Fruit fly (Drosophila melanogaster) whole organism, embryonic: ENCODE measurements around the gene Prosbeta2.

ENCODE experiments used
- Asciz ChIP-seq: fragments of 200-800 bp; sonication (Bioruptor generic); optimal IDR thresholded peaks from 2 replicates; lab custom pipeline; 2017; ENCODE audit warnings: missing biosample characterization, mild to moderate bottlenecking, missing genetic modification characterization, missing genetic modification reagents
- CG10147 ChIP-seq: fragments of 200-800 bp; sonication (Bioruptor generic); optimal IDR thresholded peaks from 2 replicates; lab custom pipeline; 2019; ENCODE audit warnings: missing biosample characterization, mild to moderate bottlenecking, missing genetic modification characterization, moderate library complexity
- CG10209 ChIP-seq: fragments of 200-800 bp; sonication (Bioruptor generic); optimal IDR thresholded peaks from 3 replicates; lab custom pipeline; 2017; ENCODE audit warnings: missing biosample characterization, mild to moderate bottlenecking, missing genetic modification characterization, missing genetic modification reagents
- CG10462 ChIP-seq: fragments of 200-800 bp; sonication (Bioruptor generic); optimal IDR thresholded peaks from 2 replicates; lab custom pipeline; 2016; ENCODE audit warnings: missing biosample characterization, missing genetic modification characterization
- CG10979 ChIP-seq: fragments of 200-800 bp; sonication (Bioruptor generic); optimal IDR thresholded peaks from 2 replicates; lab custom pipeline; 2018; ENCODE audit warnings: missing biosample characterization, mild to moderate bottlenecking, missing genetic modification characterization, moderate library complexity
- CG11695 ChIP-seq: fragments of 200-800 bp; sonication (Bioruptor generic); IDR thresholded peaks from 3 replicates; pipeline ENCODE4 v1.3.6; 2022; ENCODE audit warnings: missing biosample characterization, missing genetic modification characterization
- CG12391 ChIP-seq: fragments of 200-800 bp; sonication (Bioruptor generic); optimal IDR thresholded peaks from 3 replicates; lab custom pipeline; 2018; ENCODE audit warnings: missing biosample characterization, mild to moderate bottlenecking, missing genetic modification characterization, moderate library complexity
- CG14710 ChIP-seq: fragments of 200-800 bp; sonication (Bioruptor generic); optimal IDR thresholded peaks from 3 replicates; lab custom pipeline; 2019; ENCODE audit warnings: missing biosample characterization, mild to moderate bottlenecking, missing genetic modification characterization, moderate library complexity
- CG1603 ChIP-seq: fragments of 200-800 bp; sonication (Bioruptor generic); optimal IDR thresholded peaks from 2 replicates; lab custom pipeline; 2019; ENCODE audit warnings: missing biosample characterization, mild to moderate bottlenecking, missing genetic modification characterization, moderate library complexity
- CG16863 ChIP-seq: fragments of 200-800 bp; sonication (Bioruptor generic); optimal IDR thresholded peaks from 3 replicates; lab custom pipeline; 2016; ENCODE audit warnings: missing biosample characterization, missing genetic modification characterization
- CG17186 ChIP-seq: fragments of 200-800 bp; sonication (Bioruptor generic); optimal IDR thresholded peaks from 3 replicates; lab custom pipeline; 2017; ENCODE audit warnings: missing biosample characterization, missing genetic modification reagents, missing genetic modification characterization
- CG17328 ChIP-seq: fragments of 200-800 bp; sonication (Bioruptor generic); IDR thresholded peaks from 2 replicates; pipeline ENCODE4 v1.3.6; 2022; ENCODE audit warnings: missing biosample characterization, missing genetic modification characterization
- CG2712 ChIP-seq: fragments of 200-800 bp; optimal IDR thresholded peaks from 3 replicates; lab custom pipeline; 2019; ENCODE audit warnings: missing biosample characterization, mild to moderate bottlenecking, missing genetic modification characterization, moderate library complexity
- CG30020 ChIP-seq: fragments of 200-800 bp; optimal IDR thresholded peaks from 2 replicates; lab custom pipeline; 2019; ENCODE audit warnings: missing biosample characterization, mild to moderate bottlenecking, missing genetic modification characterization, moderate library complexity
- CG33557 ChIP-seq: fragments of 200-800 bp; sonication (Bioruptor generic); optimal IDR thresholded peaks from 2 replicates; lab custom pipeline; 2019; ENCODE audit warnings: missing biosample characterization, mild to moderate bottlenecking, missing genetic modification characterization, moderate library complexity
- CG34422 ChIP-seq: fragments of 200-800 bp; sonication (Bioruptor generic); IDR thresholded peaks from 3 replicates; pipeline ENCODE4 v1.3.6; 2022; ENCODE audit warnings: missing biosample characterization, missing genetic modification characterization
- CG6689 ChIP-seq: fragments of 200-800 bp; sonication (Bioruptor generic); IDR thresholded peaks from 2 replicates; pipeline ENCODE4 v1.3.6; 2022; ENCODE audit warnings: missing biosample characterization, missing genetic modification characterization
- CG6765 ChIP-seq: fragments of 200-800 bp; sonication (Bioruptor generic); optimal IDR thresholded peaks from 3 replicates; lab custom pipeline; 2017; ENCODE audit warnings: missing biosample characterization, mild to moderate bottlenecking, missing genetic modification characterization
- CG7556 ChIP-seq: fragments of 200-800 bp; sonication (Bioruptor generic); optimal IDR thresholded peaks from 2 replicates; lab custom pipeline; 2017; ENCODE audit warnings: missing biosample characterization, mild to moderate bottlenecking, missing genetic modification characterization
- CG7839 ChIP-seq: fragments of 200-800 bp; sonication (Bioruptor generic); optimal IDR thresholded peaks from 3 replicates; lab custom pipeline; 2018; ENCODE audit warnings: missing biosample characterization, mild to moderate bottlenecking, missing genetic modification characterization, moderate library complexity
- CG8388 ChIP-seq: fragments of 200-800 bp; sonication (Bioruptor generic); optimal IDR thresholded peaks from 2 replicates; lab custom pipeline; 2019; ENCODE audit warnings: missing biosample characterization, mild to moderate bottlenecking, missing genetic modification characterization, moderate library complexity
- CG9727 ChIP-seq: fragments of 200-800 bp; sonication (Bioruptor generic); optimal IDR thresholded peaks from 3 replicates; lab custom pipeline; 2017; ENCODE audit warnings: missing biosample characterization, mild to moderate bottlenecking, missing genetic modification characterization
- CoRest ChIP-seq: fragments of 200-800 bp; sonication (Bioruptor generic); optimal IDR thresholded peaks from 3 replicates; lab custom pipeline; 2018; ENCODE audit warnings: missing biosample characterization, mild to moderate bottlenecking, missing genetic modification characterization, moderate library complexity
- Dek ChIP-seq: fragments of 200-800 bp; sonication (Bioruptor generic); optimal IDR thresholded peaks from 3 replicates; lab custom pipeline; 2019; ENCODE audit warnings: missing biosample characterization, mild to moderate bottlenecking, missing genetic modification characterization, moderate library complexity
- ERR ChIP-seq: fragments of 200-800 bp; sonication (Bioruptor generic); optimal IDR thresholded peaks from 2 replicates; lab custom pipeline; 2016; ENCODE audit warnings: missing biosample characterization, missing genetic modification characterization
- Fer1 ChIP-seq: fragments of 200-800 bp; sonication (Bioruptor generic); optimal IDR thresholded peaks from 2 replicates; lab custom pipeline; 2017; ENCODE audit warnings: missing biosample characterization, mild to moderate bottlenecking, missing genetic modification characterization
- Hr78 ChIP-seq, 2 experiments: fragments of 200-800 bp in 1 of 2; fragments of >200 bp in 1 of 2; sonication (Bioruptor generic) in 1 of 2; optimal IDR thresholded peaks; 2 replicates each; lab custom pipeline; 2017 to 2019; ENCODE audit warnings: missing biosample characterization in 2 of 2, missing genetic modification characterization in 2 of 2, mild to moderate bottlenecking in 1 of 2, moderate library complexity in 1 of 2
- MTF-1 ChIP-seq: fragments of 200-800 bp; sonication (Bioruptor generic); optimal IDR thresholded peaks from 2 replicates; lab custom pipeline; 2018; ENCODE audit warnings: missing biosample characterization, mild to moderate bottlenecking, missing genetic modification characterization, borderline replicate concordance
- Rfx ChIP-seq: fragments of 200-800 bp; sonication (Bioruptor generic); IDR thresholded peaks from 2 replicates; pipeline ENCODE4 v1.3.6; 2022; ENCODE audit warnings: missing biosample characterization, missing genetic modification characterization
- Spps ChIP-seq: fragments of 200-800 bp; sonication (Bioruptor generic); optimal IDR thresholded peaks from 2 replicates; lab custom pipeline; 2018; ENCODE audit warnings: missing biosample characterization, mild to moderate bottlenecking, missing genetic modification characterization
- Xrp1 ChIP-seq: fragments of 200-800 bp; sonication (Bioruptor generic); IDR thresholded peaks from 2 replicates; pipeline ENCODE4 v1.3.6; 2022; ENCODE audit warnings: missing biosample characterization, missing genetic modification characterization
- az2 ChIP-seq: fragments of 200-800 bp; sonication (Bioruptor generic); optimal IDR thresholded peaks from 3 replicates; lab custom pipeline; 2016; ENCODE audit warnings: missing biosample characterization, missing genetic modification characterization
- bsh ChIP-seq, 2 experiments: fragments of 200-800 bp; sonication (Bioruptor generic); optimal IDR thresholded peaks; 2 replicates each; lab custom pipeline; 2017 to 2018; ENCODE audit warnings: mild to moderate bottlenecking in 2 of 2, missing biosample characterization in 2 of 2, missing genetic modification characterization in 2 of 2, moderate library complexity in 1 of 2
- cad ChIP-seq: fragments of >200 bp; optimal IDR thresholded peaks from 2 replicates; lab custom pipeline; 2017; ENCODE audit warnings: missing biosample characterization, missing genetic modification characterization
- dpn ChIP-seq, 2 experiments: fragments of 200-800 bp; sonication (Bioruptor generic); optimal IDR thresholded peaks; 3 replicates each; lab custom pipeline; 2016; ENCODE audit warnings: missing biosample characterization in 2 of 2, missing genetic modification characterization in 2 of 2
- eve ChIP-seq, 2 experiments: fragments of >200 bp; optimal IDR thresholded peaks; 2 replicates each; lab custom pipeline; 2017; ENCODE audit warnings: missing biosample characterization in 2 of 2, missing genetic modification characterization in 2 of 2
- fd96Cb ChIP-seq: fragments of 200-800 bp; sonication (Bioruptor generic); optimal IDR thresholded peaks from 2 replicates; lab custom pipeline; 2018; ENCODE audit warnings: missing biosample characterization, mild to moderate bottlenecking, missing genetic modification characterization, moderate library complexity
- gcm2 ChIP-seq: fragments of 200-800 bp; sonication (Bioruptor generic); optimal IDR thresholded peaks from 2 replicates; lab custom pipeline; 2016; ENCODE audit warnings: missing biosample characterization, missing genetic modification characterization
- gem ChIP-seq: fragments of 200-800 bp; sonication (Bioruptor generic); optimal IDR thresholded peaks from 2 replicates; lab custom pipeline; 2019; ENCODE audit warnings: missing biosample characterization, mild to moderate bottlenecking, missing genetic modification characterization, moderate library complexity
- grau ChIP-seq: fragments of 200-800 bp; optimal IDR thresholded peaks from 3 replicates; lab custom pipeline; 2019; ENCODE audit warnings: missing biosample characterization, mild to moderate bottlenecking, missing genetic modification characterization, moderate library complexity
- grn ChIP-seq: fragments of 200-800 bp; sonication (Bioruptor generic); optimal IDR thresholded peaks from 3 replicates; lab custom pipeline; 2017; ENCODE audit warnings: missing biosample characterization, missing genetic modification characterization
- knrl ChIP-seq: fragments of 200-800 bp; sonication (Bioruptor generic); IDR thresholded peaks from 3 replicates; pipeline ENCODE4 v1.3.6; 2022; ENCODE audit warnings: missing biosample characterization, missing genetic modification characterization; ENCODE audit not compliant: partially characterized antibody
- mam ChIP-seq: fragments of 200-800 bp; sonication (Bioruptor generic); optimal IDR thresholded peaks from 3 replicates; lab custom pipeline; 2016; ENCODE audit warnings: missing biosample characterization, missing genetic modification characterization
- mirr ChIP-seq: fragments of 200-800 bp; sonication (Bioruptor generic); optimal IDR thresholded peaks from 3 replicates; lab custom pipeline; 2018; ENCODE audit warnings: missing biosample characterization, mild to moderate bottlenecking, missing genetic modification characterization
- odd ChIP-seq: fragments of 200-800 bp; sonication (Bioruptor generic); optimal IDR thresholded peaks from 2 replicates; lab custom pipeline; 2017; ENCODE audit warnings: missing biosample characterization, mild to moderate bottlenecking, missing genetic modification characterization
- slou ChIP-seq: fragments of 200-800 bp; sonication (Bioruptor generic); optimal IDR thresholded peaks from 3 replicates; lab custom pipeline; 2016; ENCODE audit warnings: missing biosample characterization, missing genetic modification characterization
- sob ChIP-seq: fragments of 200-800 bp; sonication (Bioruptor generic); IDR thresholded peaks from 2 replicates; pipeline ENCODE4 v1.3.6; 2022; ENCODE audit warnings: missing biosample characterization, missing genetic modification characterization
- trem ChIP-seq: fragments of 200-800 bp; optimal IDR thresholded peaks from 3 replicates; lab custom pipeline; 2019; ENCODE audit warnings: missing biosample characterization, mild to moderate bottlenecking, missing genetic modification characterization, moderate library complexity
- trh ChIP-seq: fragments of 200-800 bp; sonication (Bioruptor generic); optimal IDR thresholded peaks from 2 replicates; lab custom pipeline; 2016; ENCODE audit warnings: missing biosample characterization, missing genetic modification characterization
- zfh1 ChIP-seq: fragments of 200-800 bp; sonication (Bioruptor generic); IDR thresholded peaks from 3 replicates; pipeline ENCODE4 v1.3.6; 2022; ENCODE audit warnings: missing biosample characterization, missing genetic modification characterization

Prosbeta2 gene

dm6 chr3L:14961027-14961426 lies 38.7 kb upstream of the Prosbeta2 start (continued):
- TF ChIP-seq Xrp1, result peak; percentile 59
- peak; percentile 39 for TF ChIP-seq CG7839 (tag; lab: Kevin White, UChicago)
- TF ChIP-seq CG11695 (GFP tag; lab: Robert Waterston, UW), result peak; percentile 45; the same call in 1 of the 3 replicates
- TF ChIP-seq trem (tag; lab: Kevin White, UChicago), result peak; percentile 3
- TF ChIP-seq Spps (tag; lab: Kevin White, UChicago), result peak; percentile 14
- no peak for TF ChIP-seq Dek (tag; lab: Kevin White, UChicago)
- no peak for TF ChIP-seq CG10147 (GFP tag; lab: Kevin White, UChicago)
- TF ChIP-seq Rfx (GFP tag; lab: Robert Waterston, UW), result no peak
- TF ChIP-seq zfh1 (GFP tag; lab: Robert Waterston, UW), result no peak
- no peak for TF ChIP-seq gcm2 (GFP tag; lab: Kevin White, UChicago)
- TF ChIP-seq trh (GFP tag; lab: Kevin White, UChicago), result no peak
- TF ChIP-seq Hr78 (GFP tag; optimal IDR thresholded peaks at IDR 0.05; lab: Kevin White, UChicago), result no peak
- no peak for TF ChIP-seq CG6765 (GFP tag; lab: Kevin White, UChicago)
- TF ChIP-seq CG30020 (tag; lab: Kevin White, UChicago), result peak; percentile 0
- TF ChIP-seq CG10209 (GFP tag; lab: Kevin White, UChicago), result peak; percentile 45
- TF ChIP-seq CG33557, result peak; percentile 61
- no peak for TF ChIP-seq cad (GFP tag; lab: Kevin White, UChicago)
- TF ChIP-seq dpn (GFP tag; optimal IDR thresholded peaks at IDR 0.05; lab: Kevin White, UChicago), result no peak
- peak; percentile 35 for TF ChIP-seq CoRest (tag; lab: Kevin White, UChicago)
- no peak for TF ChIP-seq mirr (GFP tag; lab: Kevin White, UChicago)
- TF ChIP-seq mam, result no peak
- TF ChIP-seq CG12391, result peak; percentile 55
- TF ChIP-seq CG14710 (tag; lab: Kevin White, UChicago), result peak; percentile 77
- TF ChIP-seq slou, result no peak
- TF ChIP-seq CG8388 (GFP tag; lab: Kevin White, UChicago), result peak; percentile 46
- TF ChIP-seq CG16863 (GFP tag; lab: Kevin White, UChicago), result no peak
- TF ChIP-seq bsh (GFP tag; optimal IDR thresholded peaks at IDR 0.05; lab: Kevin White, UChicago), result peak in 1 of 2 experiments; percentile 10
- no peak for TF ChIP-seq CG1603 (tag; lab: Kevin White, UChicago)
- TF ChIP-seq CG34422 (GFP tag; lab: Robert Waterston, UW), result no peak
- TF ChIP-seq CG9727 (GFP tag; lab: Kevin White, UChicago), result peak; percentile 85
- TF ChIP-seq gem (tag; lab: Kevin White, UChicago), result peak; percentile 79
- TF ChIP-seq MTF-1 (GFP tag; lab: Kevin White, UChicago), result no peak
- no peak for TF ChIP-seq ERR
- TF ChIP-seq grn, result no peak
- no peak for TF ChIP-seq Asciz (GFP tag; lab: Kevin White, UChicago)
- TF ChIP-seq CG17328, result 0 out of 2 replicates have a peak, but pooled peaks have one; percentile 47
- no peak for TF ChIP-seq knrl (GFP tag; lab: Robert Waterston, UW)
- TF ChIP-seq CG17186 (GFP tag; lab: Kevin White, UChicago), result no peak
- TF ChIP-seq CG10979 (tag; lab: Kevin White, UChicago), result peak; percentile 81
- TF ChIP-seq sob (GFP tag; lab: Robert Waterston, UW), result no peak
- TF ChIP-seq eve (GFP tag; optimal IDR thresholded peaks at IDR 0.05; lab: Kevin White, UChicago), result no peak
- TF ChIP-seq CG2712 (tag; lab: Kevin White, UChicago), result peak; percentile 83
- no peak for TF ChIP-seq odd (GFP tag; lab: Kevin White, UChicago)
- peak; percentile 17 for TF ChIP-seq az2 (GFP tag; lab: Kevin White, UChicago)
- peak; percentile 12 for TF ChIP-seq grau
- TF ChIP-seq CG7556 (GFP tag; lab: Kevin White, UChicago), result peak; percentile 48
- no peak for TF ChIP-seq CG6689 (GFP tag; lab: Robert Waterston, UW)
- peak; percentile 29 for TF ChIP-seq fd96Cb (tag; lab: Kevin White, UChicago)
- TF ChIP-seq CG10462, result peak; percentile 7
- no peak for TF ChIP-seq Fer1
